Worm (Caenorhabditis elegans): ENCODE measurements around the gene unc-43.

The unc-43 gene

DNA sequence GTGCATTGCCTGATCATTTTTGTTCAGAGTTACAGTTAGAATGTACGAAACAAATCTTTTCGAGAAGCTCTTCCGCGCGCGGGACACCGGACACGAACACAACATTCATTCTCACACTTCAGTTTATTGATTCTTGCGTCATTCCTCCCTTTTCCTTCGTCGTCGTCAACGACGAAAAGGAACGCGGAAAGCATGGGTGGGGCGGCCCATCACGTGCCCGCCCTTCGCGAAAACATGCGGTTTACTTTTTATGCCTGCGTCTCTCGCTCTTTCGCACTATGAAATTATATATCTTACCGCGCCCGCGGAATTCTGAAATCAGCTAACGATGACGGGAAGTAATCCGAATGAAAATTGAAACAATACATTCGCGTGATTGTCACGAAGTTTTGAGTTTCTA lies 30.6 kb upstream of the unc-43 start:
- TF ChIP-seq nhr-76 (tag; optimal IDR thresholded peaks at IDR 0.05) (no peak), snu-23 (GFP tag; optimal IDR thresholded peaks at IDR 0.05) (peak; percentile 61), efl-1 (optimal IDR thresholded peaks at IDR 0.05) (peak; percentile 32 to 36), efl-1 (GFP tag; optimal IDR thresholded peaks at IDR 0.05 in 1 of 2) (peak; percentile 41 to 94), ztf-11 (tag; optimal IDR thresholded peaks at IDR 0.05) (peak in 1 of 2 experiments; percentile 40), mep-1 (tag; optimal IDR thresholded peaks at IDR 0.05) (peak; percentile 65), irx-1 (tag; optimal IDR thresholded peaks at IDR 0.05) (no peak), fkh-10 (GFP tag; optimal IDR thresholded peaks at IDR 0.05) (peak; percentile 8), ceh-82 (tag; optimal IDR thresholded peaks at IDR 0.05) (peak in 1 of 3 experiments; percentile 34), ztf-4 (tag; optimal IDR thresholded peaks at IDR 0.05) (peak; percentile 36), unc-98 (GFP tag; IDR thresholded peaks at IDR 0.05) (no peak), lin-15B (tag; optimal IDR thresholded peaks at IDR 0.05) (no peak), ces-1 (GFP tag; optimal IDR thresholded peaks at IDR 0.05) (no peak), efl-3 (GFP tag; optimal IDR thresholded peaks at IDR 0.05) (no peak), rnt-1 (tag; optimal IDR thresholded peaks at IDR 0.05) (peak; percentile 68), swsn-7 (tag; optimal IDR thresholded peaks at IDR 0.05) (peak; percentile 34), ceh-88 (GFP tag; IDR thresholded peaks at IDR 0.05) (no peak), elt-3 (tag; optimal IDR thresholded peaks at IDR 0.05) (peak in 1 of 6 experiments; percentile 48), lin-14 (GFP tag; optimal IDR thresholded peaks at IDR 0.05) (peak; percentile 85), nhr-47 (tag; optimal IDR thresholded peaks at IDR 0.05) (peak; percentile 55), lin-39 (tag; optimal IDR thresholded peaks at IDR 0.05) (no peak), nhr-71 (tag; optimal IDR thresholded peaks at IDR 0.05) (peak; percentile 74), dpl-1 (GFP tag; optimal IDR thresholded peaks at IDR 0.05) (peak; percentile 12 to 24 (median 16)), aha-1 (tag; optimal IDR thresholded peaks at IDR 0.05) (no peak), vab-15 (tag; optimal IDR thresholded peaks at IDR 0.05) (no peak), skn-1 (tag; optimal IDR thresholded peaks at IDR 0.05) (no peak), unc-30 (tag; optimal IDR thresholded peaks at IDR 0.05) (no peak), mef-2 (tag; optimal IDR thresholded peaks at IDR 0.05) (no peak), elt-2 (tag; optimal IDR thresholded peaks at IDR 0.05) (peak; percentile 14), ceh-63 (GFP tag; optimal IDR thresholded peaks at IDR 0.05) (no peak), nhr-19 (GFP tag; conservative IDR thresholded peaks at IDR 0.05) (peak; percentile 46), lin-13 (GFP tag; optimal IDR thresholded peaks at IDR 0.05) (no peak), nhr-85 (tag) (peak; percentile 77), unc-62 (GFP tag; optimal IDR thresholded peaks at IDR 0.05) (no peak), pax-3 (tag; optimal IDR thresholded peaks at IDR 0.05) (peak; percentile 51), jun-1 (tag; optimal IDR thresholded peaks at IDR 0.05) (no peak), zag-1 (tag; optimal IDR thresholded peaks at IDR 0.05) (no peak), ceh-8 (GFP tag; optimal IDR thresholded peaks at IDR 0.05) (no peak), pag-3 (tag; optimal IDR thresholded peaks at IDR 0.05; ENCODE audit: borderline replicate concordance, insufficient read depth) (no peak), lin-35 (GFP tag; optimal IDR thresholded peaks at IDR 0.05) (peak; percentile 9 to 67), tlp-1 (tag; optimal IDR thresholded peaks at IDR 0.05) (no peak), mdl-1 (tag; optimal IDR thresholded peaks at IDR 0.05) (peak in 1 of 2 experiments; percentile 65), nhr-237 (tag; optimal IDR thresholded peaks at IDR 0.05) (no peak), dsc-1 (tag; optimal IDR thresholded peaks at IDR 0.05) (peak; percentile 11), ceh-90 (tag; optimal IDR thresholded peaks at IDR 0.05) (no peak), F16B12.6 (tag; optimal IDR thresholded peaks at IDR 0.05) (no peak), ama-1 (optimal IDR thresholded peaks at IDR 0.05) (no peak), sptf-1 (tag; optimal IDR thresholded peaks at IDR 0.05) (no peak), pqm-1 (tag; optimal IDR thresholded peaks at IDR 0.05) (no peak), xbp-1 (tag; optimal IDR thresholded peaks at IDR 0.05) (peak; percentile 12), isw-1 (GFP tag; IDR thresholded peaks at IDR 0.05) (peak; percentile 18; the same call in 1 of the 2 replicates), nhr-90 (tag; optimal IDR thresholded peaks at IDR 0.05; ENCODE audit: poor library complexity) (peak; percentile 47), blmp-1 (tag; optimal IDR thresholded peaks at IDR 0.05) (peak; percentile 60), hpl-2 (GFP tag; optimal IDR thresholded peaks at IDR 0.05) (no peak)
